Worm (Caenorhabditis elegans) whole organism, late embryonic: ENCODE results near the gene mboa-6.

Experiments used
- ama-1 ChIP-seq: fragments of 150-350 bp; optimal IDR thresholded peaks from 2 replicates; lab custom pipeline; 2014
- ceh-19 ChIP-seq: fragments of 200-800 bp; sonication (Bioruptor generic); optimal IDR thresholded peaks from 2 replicates; lab custom pipeline; 2018; ENCODE audit warnings: mild to moderate bottlenecking, missing genetic modification characterization, missing compliant biosample characterization
- ceh-22 ChIP-seq: sonication (generic microtip); optimal IDR thresholded peaks from 2 replicates; lab custom pipeline; 2017; ENCODE audit warnings: missing biosample characterization, missing genetic modification characterization
- ceh-31 ChIP-seq: sonication (generic microtip); optimal IDR thresholded peaks from 2 replicates; lab custom pipeline; 2016; ENCODE audit warnings: missing genetic modification characterization, missing compliant biosample characterization
- elt-2 ChIP-seq: sonication (generic microtip); optimal IDR thresholded peaks from 2 replicates; lab custom pipeline; 2016; ENCODE audit warnings: missing genetic modification reagents, missing genetic modification characterization, missing compliant biosample characterization
- hlh-30 ChIP-seq: sonication (generic microtip); optimal IDR thresholded peaks from 2 replicates; lab custom pipeline; 2017; ENCODE audit warnings: antibody characterized with exemption, missing genetic modification characterization, missing compliant biosample characterization; ENCODE audit not compliant: insufficient read depth
- hlh-8 ChIP-seq: sonication (generic microtip); optimal IDR thresholded peaks from 2 replicates; lab custom pipeline; 2016; ENCODE audit warnings: missing genotype, missing genetic modification characterization, missing compliant biosample characterization
- lim-6 ChIP-seq: sonication (generic microtip); optimal IDR thresholded peaks from 2 replicates; lab custom pipeline; 2016; ENCODE audit warnings: missing genetic modification characterization, missing compliant biosample characterization
- nhr-11 ChIP-seq: fragments of 150-350 bp; optimal IDR thresholded peaks from 2 replicates; lab custom pipeline; 2014; ENCODE audit warnings: missing biosample characterization, missing genetic modification characterization
- ref-2 ChIP-seq: sonication (generic microtip); optimal IDR thresholded peaks from 2 replicates; lab custom pipeline; 2016; ENCODE audit warnings: missing genetic modification characterization, missing compliant biosample characterization
- ttx-3 ChIP-seq: sonication (generic microtip); optimal IDR thresholded peaks from 2 replicates; lab custom pipeline; 2016; ENCODE audit warnings: missing genetic modification reagents, missing genetic modification characterization, missing compliant biosample characterization
- unc-55 ChIP-seq: sonication (generic microtip); optimal IDR thresholded peaks from 2 replicates; lab custom pipeline; 2017; ENCODE audit warnings: missing biosample characterization, missing genetic modification reagents, missing genetic modification characterization

- TF ChIP-seq hlh-30 (tag; lab: Kevin White, UChicago) = no peak
- TF ChIP-seq elt-2 (tag; lab: Kevin White, UChicago) = no peak
- TF ChIP-seq ref-2 (tag; lab: Kevin White, UChicago) = no peak
- no peak for TF ChIP-seq unc-55 (GFP tag; lab: Kevin White, UChicago)
- no peak for TF ChIP-seq hlh-8
- no peak for TF ChIP-seq ttx-3 (tag; lab: Kevin White, UChicago)
- no peak for TF ChIP-seq ceh-31
- TF ChIP-seq ama-1 = no peak
- TF ChIP-seq ceh-19 (GFP tag; lab: Kevin White, UChicago) = no peak
- no peak for TF ChIP-seq lim-6
- TF ChIP-seq ceh-22 = no peak
- no peak for TF ChIP-seq nhr-11 (tag; lab: Kevin White, UChicago)
Measured at ce11 chrIII:1922516-1922915, 39.2 kb downstream of the mboa-6 start.
